Fruit fly (Drosophila melanogaster) whole organism: ENCODE measurements around the gene Trc8.

Experiments used
- CG8478 ChIP-seq: fragments of >200 bp; optimal IDR thresholded peaks from 2 replicates; lab custom pipeline; 2018; ENCODE audit warnings: inconsistent platforms
- Dll ChIP-seq: fragments of >200 bp; optimal IDR thresholded peaks from 2 replicates; lab custom pipeline; 2017
- EcR ChIP-seq, 2 experiments: fragments of >200 bp; optimal IDR thresholded peaks; 2 replicates each; lab custom pipeline; 2017; ENCODE audit warnings: missing biosample characterization in 2 of 2, missing genetic modification characterization in 2 of 2, missing genetic modification reagents in 2 of 2
- pan ChIP-seq: fragments of >200 bp; optimal IDR thresholded peaks from 2 replicates; lab custom pipeline; 2017
- psq ChIP-seq: fragments of >200 bp; optimal IDR thresholded peaks from 2 replicates; lab custom pipeline; 2017
- usp ChIP-seq: fragments of >200 bp; optimal IDR thresholded peaks from 2 replicates; lab custom pipeline; 2017; ENCODE audit warnings: missing biosample characterization, missing genetic modification characterization, mixed read lengths

DNA sequence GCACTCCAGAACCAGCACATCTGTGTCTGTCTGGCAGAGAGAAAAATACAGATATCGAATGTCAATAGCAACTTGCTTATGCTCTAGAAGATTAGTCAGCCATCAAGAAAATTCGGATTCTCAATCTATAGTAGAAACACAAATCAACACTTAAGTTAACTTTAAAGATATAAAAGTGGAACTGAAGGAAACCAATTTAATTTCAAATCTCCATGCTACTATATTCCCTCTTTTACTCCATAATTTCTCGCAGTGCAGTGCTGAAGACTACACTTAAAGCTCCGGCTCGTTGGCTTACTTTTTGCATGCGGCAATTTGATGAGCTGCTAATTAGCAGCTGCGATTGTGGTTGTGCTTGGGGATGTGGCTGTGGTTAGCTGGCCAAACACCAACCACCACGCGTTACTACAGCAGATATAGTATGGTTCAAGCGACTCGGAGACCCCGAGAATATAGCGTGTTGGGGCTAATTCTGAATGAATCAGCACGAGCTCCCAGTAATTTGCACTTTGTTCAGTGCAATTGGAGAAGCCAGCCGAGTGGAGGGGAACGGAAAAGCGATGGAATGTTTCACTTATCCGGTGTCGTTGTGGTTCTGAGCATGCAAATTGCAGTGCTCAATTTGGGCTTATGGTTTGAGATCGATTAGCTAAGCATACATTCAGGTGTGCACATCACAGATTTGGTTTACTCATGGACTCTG is 43.2 kb downstream of the Trc8 start:
- no peak for TF ChIP-seq CG8478
- no peak for TF ChIP-seq EcR (GFP tag; optimal IDR thresholded peaks at IDR 0.05; lab: Kevin White, UChicago)
- TF ChIP-seq pan: no peak
- no peak for TF ChIP-seq psq (lab: Kevin White, UChicago)
- TF ChIP-seq Dll (lab: Kevin White, UChicago): no peak
- no peak for TF ChIP-seq usp (GFP tag; lab: Kevin White, UChicago)
